Fruit fly (Drosophila melanogaster): Measurements from ENCODE around the gene CG13293.

The CG13293 gene

DNA sequence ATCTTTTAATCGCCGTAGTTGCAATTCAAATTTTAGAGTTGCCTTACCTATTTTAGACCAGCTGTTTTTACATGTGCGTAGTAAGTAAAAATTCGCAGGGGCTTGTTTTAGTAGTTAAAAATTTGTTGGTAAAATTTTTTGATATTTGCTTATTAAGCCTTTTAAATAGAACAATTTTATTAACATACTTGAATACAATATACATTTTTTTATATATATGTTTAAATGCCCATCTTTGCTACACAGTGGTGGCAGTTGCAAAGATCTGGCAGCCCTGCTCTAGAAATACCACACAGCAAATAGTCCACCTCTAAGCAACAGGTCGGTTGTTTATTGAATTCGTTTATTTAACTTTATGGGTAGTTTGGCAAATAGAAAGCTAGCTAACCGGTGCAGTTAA is 12.0 kb downstream of the CG13293 start, which contains the start of the genes CG10467 and loj (continued):
- TF ChIP-seq Ssrp (tag; optimal IDR thresholded peaks at IDR 0.05) (peak; percentile 98), insv (GFP tag; optimal IDR thresholded peaks at IDR 0.05) (peak in 1 of 2 experiments; percentile 63), CG4854 (GFP tag; optimal IDR thresholded peaks at IDR 0.05) (peak; percentile 86), CG4424 (GFP tag; optimal IDR thresholded peaks at IDR 0.05) (peak; percentile 97), p53 (GFP tag; optimal IDR thresholded peaks at IDR 0.05) (no peak), CG9876 (GFP tag; optimal IDR thresholded peaks at IDR 0.05) (peak; percentile 79), Optix (GFP tag; IDR thresholded peaks at IDR 0.05) (peak; percentile 88), CG3726 (GFP tag; IDR thresholded peaks at IDR 0.05) (peak; percentile 95; the same call in 2 of the 3 replicates), Blimp-1 (GFP tag; optimal IDR thresholded peaks at IDR 0.05) (peak; percentile 94), ems (GFP tag; optimal IDR thresholded peaks at IDR 0.05) (peak; percentile 88), Hsf (GFP tag; optimal IDR thresholded peaks at IDR 0.05) (peak; percentile 94), Nf-YA (GFP tag; IDR thresholded peaks at IDR 0.05) (peak; percentile 87), H2.0 (GFP tag; IDR thresholded peaks at IDR 0.05) (peak; percentile 97), zfh2 (GFP tag; optimal IDR thresholded peaks at IDR 0.05) (peak; percentile 87), shn (GFP tag; optimal IDR thresholded peaks at IDR 0.05) (peak; percentile 76), peb (GFP tag; IDR thresholded peaks at IDR 0.05) (peak; percentile 92), br (optimal IDR thresholded peaks at IDR 0.05) (no peak), Scr (GFP tag; IDR thresholded peaks at IDR 0.05; ENCODE audit: partially characterized antibody) (peak; percentile 84), seq (GFP tag; IDR thresholded peaks at IDR 0.05) (peak; percentile 86), CG1832 (GFP tag; optimal IDR thresholded peaks at IDR 0.05) (no peak), CG13424 (tag; optimal IDR thresholded peaks at IDR 0.05) (peak; percentile 98), Mrtf (GFP tag; IDR thresholded peaks at IDR 0.05) (peak; percentile 96), PHDP (tag; optimal IDR thresholded peaks at IDR 0.05) (peak; percentile 97), h (optimal IDR thresholded peaks at IDR 0.05) (no peak), CG13296 (GFP tag; optimal IDR thresholded peaks at IDR 0.05) (peak; percentile 86), HLHmδ (GFP tag; optimal IDR thresholded peaks at IDR 0.05) (no peak), CG12071 (GFP tag; optimal IDR thresholded peaks at IDR 0.05) (peak; percentile 43), chif (GFP tag; optimal IDR thresholded peaks at IDR 0.05) (peak; percentile 78 to 88), cas (GFP tag; IDR thresholded peaks at IDR 0.05) (peak; percentile 94), Dll (GFP tag; IDR thresholded peaks at IDR 0.05; ENCODE audit: partially characterized antibody) (peak; percentile 84), ac (GFP tag; optimal IDR thresholded peaks at IDR 0.05) (peak; percentile 72), bigmax (GFP tag; optimal IDR thresholded peaks at IDR 0.05) (no peak), CG1602 (GFP tag; optimal IDR thresholded peaks at IDR 0.05) (peak; percentile 98), CG32772 (GFP tag; IDR thresholded peaks at IDR 0.05) (peak; percentile 98), nau (GFP tag; optimal IDR thresholded peaks at IDR 0.05) (peak; percentile 79), Dref (GFP tag; IDR thresholded peaks at IDR 0.05) (peak; percentile 47), unpg (GFP tag; optimal IDR thresholded peaks at IDR 0.05) (peak; percentile 96), repo (GFP tag; optimal IDR thresholded peaks at IDR 0.05) (peak; percentile 34), en (GFP tag; optimal IDR thresholded peaks at IDR 0.05) (peak; percentile 44), corto (GFP tag; optimal IDR thresholded peaks at IDR 0.05) (no peak), Oaz (GFP tag; IDR thresholded peaks at IDR 0.05) (peak; percentile 91), ken (GFP tag; IDR thresholded peaks at IDR 0.05) (peak; percentile 97), Hand (GFP tag; optimal IDR thresholded peaks at IDR 0.05) (peak; percentile 61), Trl (optimal IDR thresholded peaks at IDR 0.05) (no peak), Trl (GFP tag; optimal IDR thresholded peaks at IDR 0.05) (peak; percentile 76), HLH3B (GFP tag; IDR thresholded peaks at IDR 0.05) (peak; percentile 97), Dbx (GFP tag; IDR thresholded peaks at IDR 0.05) (peak; percentile 98), CG14050 (GFP tag; IDR thresholded peaks at IDR 0.05) (peak; percentile 94), CG34224 (GFP tag; IDR thresholded peaks at IDR 0.05; ENCODE audit: partially characterized antibody) (peak; percentile 53; the same call in 1 of the 3 replicates), cad (GFP tag; optimal IDR thresholded peaks at IDR 0.05) (no peak), C15 (GFP tag; IDR thresholded peaks at IDR 0.05) (peak; percentile 87), NC2β (GFP tag; optimal IDR thresholded peaks at IDR 0.05) (peak; percentile 65), CG8281 (tag; optimal IDR thresholded peaks at IDR 0.05) (peak; percentile 81)
